Fruit fly (Drosophila melanogaster): Measurements from ENCODE around the gene spartin.

Gene spartin

dm6 chr3R:4641616-4642102 is 12.9 kb upstream of the spartin start, which contains the start of the genes CG9775, MED31 and slx1 (continued):
- peak; percentile 90 for TF ChIP-seq CG17829 (tag; optimal IDR thresholded peaks at IDR 0.05)
- TF ChIP-seq fd102C (GFP tag; optimal IDR thresholded peaks at IDR 0.05): no peak
- peak; percentile 22 for TF ChIP-seq CG12769 (tag; optimal IDR thresholded peaks at IDR 0.05)
- peak; percentile 5 for TF ChIP-seq CG1647 (GFP tag; optimal IDR thresholded peaks at IDR 0.05)
- peak; percentile 80 for TF ChIP-seq CG10543 (GFP tag; optimal IDR thresholded peaks at IDR 0.05)
- peak; percentile 16 for TF ChIP-seq Lhr (GFP tag; optimal IDR thresholded peaks at IDR 0.05)
- no peak for TF ChIP-seq CG13624 (GFP tag; optimal IDR thresholded peaks at IDR 0.05)
- no peak for TF ChIP-seq CkIIα-i1 (GFP tag; IDR thresholded peaks at IDR 0.05)
- TF ChIP-seq toy (GFP tag; IDR thresholded peaks at IDR 0.05): no peak
- TF ChIP-seq mirr (GFP tag; optimal IDR thresholded peaks at IDR 0.05): no peak
- TF ChIP-seq Xrp1 (GFP tag; IDR thresholded peaks at IDR 0.05): peak; percentile 77
- peak; percentile 68 for TF ChIP-seq CG34422 (GFP tag; IDR thresholded peaks at IDR 0.05)
- TF ChIP-seq CG15073 (GFP tag; optimal IDR thresholded peaks at IDR 0.05): no peak
- TF ChIP-seq Atf6 (GFP tag; IDR thresholded peaks at IDR 0.05): peak; percentile 64
- peak; percentile 59 for TF ChIP-seq CG1024 (GFP tag; IDR thresholded peaks at IDR 0.05)
- peak; percentile 59 for TF ChIP-seq CG9797 (GFP tag; optimal IDR thresholded peaks at IDR 0.05)
- TF ChIP-seq Usf (GFP tag; optimal IDR thresholded peaks at IDR 0.05): peak; percentile 47
- no peak for TF ChIP-seq Stat92E (GFP tag; optimal IDR thresholded peaks at IDR 0.05)
- TF ChIP-seq CG14965 (GFP tag; optimal IDR thresholded peaks at IDR 0.05; ENCODE audit: borderline replicate concordance): no peak
- no peak for TF ChIP-seq tio (GFP tag; optimal IDR thresholded peaks at IDR 0.05)
- TF ChIP-seq CG34224 (GFP tag; IDR thresholded peaks at IDR 0.05; ENCODE audit: partially characterized antibody): no peak
- peak; percentile 58 for TF ChIP-seq CG12104 (GFP tag; optimal IDR thresholded peaks at IDR 0.05)
- peak; percentile 74 for TF ChIP-seq MBD-R2 (GFP tag; IDR thresholded peaks at IDR 0.05)
- TF ChIP-seq jing (GFP tag; optimal IDR thresholded peaks at IDR 0.05): no peak
- peak; percentile 28 for TF ChIP-seq CG6765 (GFP tag; optimal IDR thresholded peaks at IDR 0.05)
- TF ChIP-seq D (optimal IDR thresholded peaks at IDR 0.05): no peak
- peak; percentile 55 for TF ChIP-seq D (GFP tag; optimal IDR thresholded peaks at IDR 0.05)
- peak; percentile 70 for TF ChIP-seq CG7357 (GFP tag; IDR thresholded peaks at IDR 0.05)
- TF ChIP-seq dpn (GFP tag; optimal IDR thresholded peaks at IDR 0.05): peak in 1 of 2 experiments; percentile 78
- TF ChIP-seq ken (GFP tag; IDR thresholded peaks at IDR 0.05): peak; percentile 70; the same call in 1 of the 3 replicates
- TF ChIP-seq Rfx (GFP tag; IDR thresholded peaks at IDR 0.05): peak; percentile 79
- TF ChIP-seq ERR (GFP tag; optimal IDR thresholded peaks at IDR 0.05): no peak
- no peak for TF ChIP-seq CG9876 (GFP tag; optimal IDR thresholded peaks at IDR 0.05)
- TF ChIP-seq TFAM (GFP tag; optimal IDR thresholded peaks at IDR 0.05): no peak
- TF ChIP-seq CG17912 (GFP tag; optimal IDR thresholded peaks at IDR 0.05): no peak
- TF ChIP-seq CG8388 (GFP tag; optimal IDR thresholded peaks at IDR 0.05): peak; percentile 71
- no peak for TF ChIP-seq ems (GFP tag; optimal IDR thresholded peaks at IDR 0.05)
- no peak for TF ChIP-seq CG4707 (GFP tag; optimal IDR thresholded peaks at IDR 0.05)
- no peak for TF ChIP-seq CG42726 (GFP tag; IDR thresholded peaks at IDR 0.05; ENCODE audit: partially characterized antibody)
- TF ChIP-seq dmrt11E (tag; optimal IDR thresholded peaks at IDR 0.05): peak; percentile 76
- no peak for TF ChIP-seq eve (GFP tag; optimal IDR thresholded peaks at IDR 0.05)
- TF ChIP-seq CG9437 (GFP tag; optimal IDR thresholded peaks at IDR 0.05): peak; percentile 71
- no peak for TF ChIP-seq Optix (GFP tag; IDR thresholded peaks at IDR 0.05)
- no peak for TF ChIP-seq Gsc (GFP tag; IDR thresholded peaks at IDR 0.05)
- peak; percentile 39 for TF ChIP-seq CG13123 (GFP tag; optimal IDR thresholded peaks at IDR 0.05)
- TF ChIP-seq CG12391 (tag; optimal IDR thresholded peaks at IDR 0.05): peak; percentile 89
- peak; percentile 82 for TF ChIP-seq Xbp1 (GFP tag; optimal IDR thresholded peaks at IDR 0.05)
- TF ChIP-seq Bdp1 (GFP tag; optimal IDR thresholded peaks at IDR 0.05): no peak
- TF ChIP-seq cg (GFP tag; optimal IDR thresholded peaks at IDR 0.05): no peak
- TF ChIP-seq fru (optimal IDR thresholded peaks at IDR 0.05): no peak
- TF ChIP-seq CG1602 (GFP tag; optimal IDR thresholded peaks at IDR 0.05): peak; percentile 74
- TF ChIP-seq CG18262 (tag; optimal IDR thresholded peaks at IDR 0.05): peak; percentile 86

Measured in whole organism, embryonic.